Worm (Caenorhabditis elegans): ENCODE results near the gene lmd-5.

Gene lmd-5

ce11 chrV:7157089-7157488, 33.6 kb downstream of the lmd-5 start, which contains the start of gene ugt-39:
Gene ugt-39, plus strand, starts transcription at chrV:7157142.
- no peak for TF ChIP-seq ceh-82 (tag; optimal IDR thresholded peaks at IDR 0.05)
- no peak for TF ChIP-seq C04F5.9 (tag; optimal IDR thresholded peaks at IDR 0.05)
- no peak for TF ChIP-seq fkh-4 (tag; optimal IDR thresholded peaks at IDR 0.05; ENCODE audit: borderline replicate concordance)
- TF ChIP-seq ceh-8 (GFP tag; optimal IDR thresholded peaks at IDR 0.05) = no peak
- no peak for TF ChIP-seq aly-2 (tag; optimal IDR thresholded peaks at IDR 0.05)
- no peak for TF ChIP-seq skn-1 (tag; optimal IDR thresholded peaks at IDR 0.05)
- TF ChIP-seq tlp-1 (tag; optimal IDR thresholded peaks at IDR 0.05) = no peak
- TF ChIP-seq nhr-19 (GFP tag; conservative IDR thresholded peaks at IDR 0.05) = no peak
- no peak for TF ChIP-seq nhr-76 (tag; optimal IDR thresholded peaks at IDR 0.05)
- no peak for TF ChIP-seq fkh-8 (tag; optimal IDR thresholded peaks at IDR 0.05)
- no peak for TF ChIP-seq alr-1 (tag; optimal IDR thresholded peaks at IDR 0.05; ENCODE audit: borderline replicate concordance)
- TF ChIP-seq nhr-20 (tag; optimal IDR thresholded peaks at IDR 0.05) = peak; percentile 20
- peak; percentile 41 for TF ChIP-seq lin-14 (GFP tag; optimal IDR thresholded peaks at IDR 0.05)
- TF ChIP-seq jun-1 (tag; optimal IDR thresholded peaks at IDR 0.05) = no peak
- TF ChIP-seq hpl-2 (GFP tag; optimal IDR thresholded peaks at IDR 0.05) = no peak
- no peak for TF ChIP-seq Y116A8C.19 (tag; optimal IDR thresholded peaks at IDR 0.05; ENCODE audit: borderline replicate concordance)
- peak in 3 of 6 experiments; percentile 17 to 42 (median 41) for TF ChIP-seq elt-3 (tag; optimal IDR thresholded peaks at IDR 0.05)
- peak; percentile 62 for TF ChIP-seq elt-2 (tag; optimal IDR thresholded peaks at IDR 0.05)
- TF ChIP-seq snu-23 (GFP tag; optimal IDR thresholded peaks at IDR 0.05) = peak; percentile 5

ce11 chrV:7159391-7159790, 35.9 kb downstream of the lmd-5 start, which contains the start of gene str-204:
Gene str-204, plus strand, starts transcription at chrV:7159691.
- TF ChIP-seq lir-3 (tag; optimal IDR thresholded peaks at IDR 0.05; ENCODE audit: poor library complexity) = no peak
- TF ChIP-seq nhr-11 (tag; optimal IDR thresholded peaks at IDR 0.05) = no peak
- TF ChIP-seq nhr-237 (tag; optimal IDR thresholded peaks at IDR 0.05) = no peak
- TF ChIP-seq nhr-20 (tag; optimal IDR thresholded peaks at IDR 0.05) = no peak
- TF ChIP-seq tlp-1 (tag; optimal IDR thresholded peaks at IDR 0.05) = no peak
- no peak for TF ChIP-seq dsc-1 (tag; optimal IDR thresholded peaks at IDR 0.05)
- TF ChIP-seq pag-3 (tag; optimal IDR thresholded peaks at IDR 0.05; ENCODE audit: borderline replicate concordance, insufficient read depth) = no peak
- TF ChIP-seq ceh-88 (GFP tag; IDR thresholded peaks at IDR 0.05) = no peak
- TF ChIP-seq C04F5.9 (tag; optimal IDR thresholded peaks at IDR 0.05) = no peak
- TF ChIP-seq blmp-1 (tag; optimal IDR thresholded peaks at IDR 0.05) = no peak
- TF ChIP-seq nhr-47 (tag; optimal IDR thresholded peaks at IDR 0.05) = no peak
- no peak for TF ChIP-seq aly-2 (tag; optimal IDR thresholded peaks at IDR 0.05)
- no peak for TF ChIP-seq swsn-7 (tag; optimal IDR thresholded peaks at IDR 0.05)
- TF ChIP-seq unc-30 (tag; optimal IDR thresholded peaks at IDR 0.05) = no peak
- no peak for TF ChIP-seq irx-1 (tag; optimal IDR thresholded peaks at IDR 0.05)
- no peak for TF ChIP-seq unc-62 (GFP tag; optimal IDR thresholded peaks at IDR 0.05)

ce11 chrV:7163477-7164114, 40.1 kb downstream of the lmd-5 start, which contains the start of gene ugt-41:
Gene ugt-41, minus strand, starts transcription at chrV:7163595.
- TF ChIP-seq nhr-84 (tag; optimal IDR thresholded peaks at IDR 0.05) = no peak
- peak; percentile 4 for TF ChIP-seq nhr-71 (tag; optimal IDR thresholded peaks at IDR 0.05)
- 0 out of 2 replicates have a peak, but pooled peaks have one; percentile 4 for TF ChIP-seq nhr-19 (GFP tag; conservative IDR thresholded peaks at IDR 0.05)
- TF ChIP-seq lin-13 (GFP tag; optimal IDR thresholded peaks at IDR 0.05) = no peak
- peak; percentile 22 for TF ChIP-seq lin-14 (GFP tag; optimal IDR thresholded peaks at IDR 0.05)
- peak; percentile 39 for TF ChIP-seq nhr-20 (tag; optimal IDR thresholded peaks at IDR 0.05)
- peak; percentile 52 for TF ChIP-seq nhr-85 (tag)
- TF ChIP-seq grh-1 (GFP tag; IDR thresholded peaks at IDR 0.05) = no peak
- peak in 1 of 6 experiments; percentile 4 for TF ChIP-seq elt-3 (tag; optimal IDR thresholded peaks at IDR 0.05)

All from whole organism, L1 larva.